Worm (Caenorhabditis elegans): ENCODE data around the gene tpan-1.
A peak's percentile ranks its signal among the peaks of the same experiment; 100 is the strongest.

The tpan-1 gene

ce11 chrV:20824962-20825609, 35.8 kb downstream of the tpan-1 start, which contains the start of the genes gcy-22 and grl-14:
gcy-22 (minus strand) TSS chrV:20825062.
grl-14 (plus strand) TSS chrV:20825559.
- TF ChIP-seq nhr-129 (tag; optimal IDR thresholded peaks at IDR 0.05), result no peak
- no peak for TF ChIP-seq F13H6.1 (tag; optimal IDR thresholded peaks at IDR 0.05)
- no peak for TF ChIP-seq peb-1 (tag; optimal IDR thresholded peaks at IDR 0.05)

ce11 chrV:20826618-20827017, 37.3 kb downstream of the tpan-1 start:
- TF ChIP-seq nhr-21 (tag; optimal IDR thresholded peaks at IDR 0.05) (no peak), egl-27 (tag; optimal IDR thresholded peaks at IDR 0.05) (no peak)

- TF ChIP-seq zag-1 (tag; optimal IDR thresholded peaks at IDR 0.05), result peak; percentile 56
- TF ChIP-seq dmd-4 (tag; optimal IDR thresholded peaks at IDR 0.05), result no peak
- TF ChIP-seq aly-2 (tag; optimal IDR thresholded peaks at IDR 0.05), result no peak
- TF ChIP-seq lin-11 (tag; optimal IDR thresholded peaks at IDR 0.05), result peak; percentile 83
- no peak for TF ChIP-seq blmp-1 (tag; optimal IDR thresholded peaks at IDR 0.05; ENCODE audit: insufficient read depth)
- no peak for TF ChIP-seq nhr-237 (tag; optimal IDR thresholded peaks at IDR 0.05)
- TF ChIP-seq mab-5 (tag; optimal IDR thresholded peaks at IDR 0.05), result no peak
- no peak for TF ChIP-seq nhr-25 (tag; optimal IDR thresholded peaks at IDR 0.05)
- TF ChIP-seq sem-4 (tag; optimal IDR thresholded peaks at IDR 0.05), result peak; percentile 30
- peak; percentile 26 for TF ChIP-seq F13H6.1 (tag; optimal IDR thresholded peaks at IDR 0.05)
- TF ChIP-seq fos-1 (tag; optimal IDR thresholded peaks at IDR 0.05), result peak; percentile 3
- TF ChIP-seq nhr-129 (tag; optimal IDR thresholded peaks at IDR 0.05), result peak; percentile 82
- TF ChIP-seq gmeb-1 (tag; optimal IDR thresholded peaks at IDR 0.05), result no peak
- TF ChIP-seq lsy-2 (tag; optimal IDR thresholded peaks at IDR 0.05), result peak; percentile 40 to 77
- peak; percentile 78 for TF ChIP-seq nhr-6 (tag; optimal IDR thresholded peaks at IDR 0.05)
- TF ChIP-seq mdl-1 (tag; optimal IDR thresholded peaks at IDR 0.05), result peak in 1 of 2 experiments; percentile 69
- TF ChIP-seq egl-27 (tag; optimal IDR thresholded peaks at IDR 0.05), result peak; percentile 43
- TF ChIP-seq crh-2 (tag; optimal IDR thresholded peaks at IDR 0.05), result peak; percentile 74
- TF ChIP-seq unc-55 (GFP tag; optimal IDR thresholded peaks at IDR 0.05), result peak; percentile 98
- peak; percentile 55 for TF ChIP-seq lin-13 (GFP tag; optimal IDR thresholded peaks at IDR 0.05)
- peak; percentile 93 for TF ChIP-seq C34F6.9 (tag; optimal IDR thresholded peaks at IDR 0.05)
- peak; percentile 45 for TF ChIP-seq Y55F3AM.14 (GFP tag; optimal IDR thresholded peaks at IDR 0.05)
- no peak for TF ChIP-seq lin-39 (tag; optimal IDR thresholded peaks at IDR 0.05)
- peak; percentile 44 for TF ChIP-seq ceh-82 (tag; optimal IDR thresholded peaks at IDR 0.05)
Measured at ce11 chrV:20828820-20829219, 39.5 kb downstream of the tpan-1 start, which contains the start of gene sbt-1. sbt-1 (minus strand) TSS chrV:20828881.

- TF ChIP-seq zag-1 (tag; optimal IDR thresholded peaks at IDR 0.05), result no peak
- TF ChIP-seq nhr-6 (tag; optimal IDR thresholded peaks at IDR 0.05), result no peak
Measured at ce11 chrV:20829511-20829910, 40.2 kb downstream of the tpan-1 start, which contains the start of gene num-1. num-1 (plus strand) TSS chrV:20829811.

- no peak for TF ChIP-seq Y55F3AM.14 (GFP tag; optimal IDR thresholded peaks at IDR 0.05)
- no peak for TF ChIP-seq zag-1 (tag; optimal IDR thresholded peaks at IDR 0.05)
- no peak for TF ChIP-seq ceh-16 (tag; optimal IDR thresholded peaks at IDR 0.05)
- TF ChIP-seq skn-1 (tag; optimal IDR thresholded peaks at IDR 0.05), result no peak
- no peak for TF ChIP-seq unc-62 (GFP tag; optimal IDR thresholded peaks at IDR 0.05)
- TF ChIP-seq nhr-129 (tag; optimal IDR thresholded peaks at IDR 0.05), result no peak
- TF ChIP-seq egl-27 (tag; optimal IDR thresholded peaks at IDR 0.05), result no peak
Measured at ce11 chrV:20830409-20830808, 41.1 kb downstream of the tpan-1 start.

ce11 chrV:20831867-20832266, 42.6 kb downstream of the tpan-1 start:
- no peak for TF ChIP-seq ZK546.5 (tag; optimal IDR thresholded peaks at IDR 0.05)
- no peak for TF ChIP-seq nhr-12 (tag; optimal IDR thresholded peaks at IDR 0.05)
- TF ChIP-seq nhr-25 (tag; optimal IDR thresholded peaks at IDR 0.05), result no peak
- TF ChIP-seq sma-9 (GFP tag; optimal IDR thresholded peaks at IDR 0.05), result peak; percentile 62
- no peak for TF ChIP-seq sma-9 (tag; optimal IDR thresholded peaks at IDR 0.05)
- TF ChIP-seq ztf-1 (GFP tag; conservative IDR thresholded peaks at IDR 0.05), result no peak
- TF ChIP-seq blmp-1 (tag; optimal IDR thresholded peaks at IDR 0.05; ENCODE audit: insufficient read depth), result peak; percentile 2
- TF ChIP-seq lin-11 (tag; optimal IDR thresholded peaks at IDR 0.05), result no peak
- TF ChIP-seq gmeb-1 (tag; optimal IDR thresholded peaks at IDR 0.05), result peak; percentile 16
- TF ChIP-seq unc-55 (GFP tag; optimal IDR thresholded peaks at IDR 0.05), result no peak
- no peak for TF ChIP-seq nhr-77 (tag; optimal IDR thresholded peaks at IDR 0.05)
- TF ChIP-seq ceh-82 (tag; optimal IDR thresholded peaks at IDR 0.05), result no peak
- TF ChIP-seq crh-2 (tag; optimal IDR thresholded peaks at IDR 0.05), result peak; percentile 1
- no peak for TF ChIP-seq F13H6.1 (tag; optimal IDR thresholded peaks at IDR 0.05)
- TF ChIP-seq sma-3 (GFP tag; optimal IDR thresholded peaks at IDR 0.05), result no peak
- TF ChIP-seq ztf-11 (tag; optimal IDR thresholded peaks at IDR 0.05), result no peak
- peak; percentile 34 for TF ChIP-seq nhr-129 (tag; optimal IDR thresholded peaks at IDR 0.05)
- no peak for TF ChIP-seq peb-1 (tag; optimal IDR thresholded peaks at IDR 0.05)
- no peak for TF ChIP-seq mdl-1 (tag; optimal IDR thresholded peaks at IDR 0.05)
- no peak for TF ChIP-seq Y55F3AM.14 (GFP tag; optimal IDR thresholded peaks at IDR 0.05)
- TF ChIP-seq fos-1 (tag; optimal IDR thresholded peaks at IDR 0.05), result peak; percentile 93

Measured in whole organism, L2 larva.